Worm (Caenorhabditis elegans): ENCODE measurements around the gene tbc-6.

The tbc-6 gene

DNA sequence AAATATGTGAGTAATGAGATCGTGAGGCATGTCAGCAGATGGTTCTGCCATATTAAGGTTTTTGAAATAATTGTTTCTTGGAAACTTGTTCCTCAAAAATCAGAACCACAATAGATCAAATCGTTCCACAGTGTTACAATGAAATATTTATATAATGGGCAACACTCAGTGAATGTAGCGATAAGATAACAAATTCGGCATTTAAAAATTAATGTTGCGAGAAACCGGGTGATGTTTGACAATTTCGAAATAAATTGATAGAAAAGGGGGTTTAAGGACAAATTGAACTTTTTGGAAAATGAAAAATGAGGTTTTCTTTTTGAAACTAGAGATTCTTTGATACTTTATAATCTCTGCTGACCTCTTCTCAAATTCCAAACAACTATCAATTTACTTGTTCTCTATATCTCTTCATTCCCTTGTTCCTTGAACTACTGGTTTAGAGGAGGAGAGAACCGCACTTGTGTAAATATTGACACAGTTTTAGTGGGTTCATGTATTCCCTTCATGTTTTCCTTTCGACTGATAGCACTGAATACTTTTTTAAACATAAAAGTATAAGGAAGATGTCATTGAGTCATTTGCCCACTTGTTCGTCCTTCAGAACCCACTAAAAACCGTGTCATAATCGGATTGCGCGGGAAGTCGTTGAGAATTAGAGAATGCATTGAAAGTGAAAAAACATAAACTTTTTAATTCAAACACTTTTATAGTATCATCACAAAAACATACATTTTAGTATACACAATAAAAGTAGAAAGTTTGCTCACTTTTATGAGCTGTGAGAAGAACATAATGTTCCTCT lies 11.0 kb upstream of the tbc-6 start:
- TF ChIP-seq nhr-20 (tag; optimal IDR thresholded peaks at IDR 0.05) = peak; percentile 8
- no peak for TF ChIP-seq tlp-1 (tag; optimal IDR thresholded peaks at IDR 0.05)
- no peak for TF ChIP-seq irx-1 (tag; optimal IDR thresholded peaks at IDR 0.05)
- TF ChIP-seq nhr-85 (tag) = peak; percentile 79
- no peak for TF ChIP-seq mef-2 (tag; optimal IDR thresholded peaks at IDR 0.05)
- TF ChIP-seq lin-14 (GFP tag; optimal IDR thresholded peaks at IDR 0.05) = peak; percentile 31
- TF ChIP-seq nhr-237 (tag; optimal IDR thresholded peaks at IDR 0.05) = no peak
- TF ChIP-seq ceh-82 (tag; optimal IDR thresholded peaks at IDR 0.05) = no peak
- TF ChIP-seq ceh-8 (GFP tag; optimal IDR thresholded peaks at IDR 0.05) = no peak
- TF ChIP-seq mep-1 (tag; optimal IDR thresholded peaks at IDR 0.05) = no peak
- no peak for TF ChIP-seq efl-3 (GFP tag; optimal IDR thresholded peaks at IDR 0.05)
- no peak for TF ChIP-seq nhr-12 (tag; optimal IDR thresholded peaks at IDR 0.05)
- TF ChIP-seq fos-1 (tag; optimal IDR thresholded peaks at IDR 0.05) = no peak
- TF ChIP-seq ceh-63 (GFP tag; optimal IDR thresholded peaks at IDR 0.05) = no peak
- TF ChIP-seq elt-3 (tag; optimal IDR thresholded peaks at IDR 0.05) = peak in 2 of 6 experiments; percentile 4 to 65
- no peak for TF ChIP-seq fkh-4 (tag; optimal IDR thresholded peaks at IDR 0.05; ENCODE audit: borderline replicate concordance)
- no peak for TF ChIP-seq Y116A8C.19 (tag; optimal IDR thresholded peaks at IDR 0.05; ENCODE audit: borderline replicate concordance)
- no peak for TF ChIP-seq hlh-4 (tag; optimal IDR thresholded peaks at IDR 0.05)
- no peak for TF ChIP-seq skn-1 (tag; optimal IDR thresholded peaks at IDR 0.05)
- TF ChIP-seq jun-1 (tag; optimal IDR thresholded peaks at IDR 0.05) = no peak
- peak; percentile 37 to 92 for TF ChIP-seq egl-27 (tag; optimal IDR thresholded peaks at IDR 0.05)
- TF ChIP-seq lsy-2 (tag; optimal IDR thresholded peaks at IDR 0.05) = peak in 1 of 2 experiments; percentile 14
- TF ChIP-seq lin-35 (GFP tag; optimal IDR thresholded peaks at IDR 0.05) = peak in 1 of 2 experiments; percentile 27
- no peak for TF ChIP-seq C34B4.2 (tag; optimal IDR thresholded peaks at IDR 0.05)
- no peak for TF ChIP-seq zag-1 (tag; optimal IDR thresholded peaks at IDR 0.05)
- no peak for TF ChIP-seq isw-1 (GFP tag; IDR thresholded peaks at IDR 0.05)
- peak; percentile 62 for TF ChIP-seq elt-2 (tag; optimal IDR thresholded peaks at IDR 0.05)
- TF ChIP-seq dpl-1 (GFP tag; optimal IDR thresholded peaks at IDR 0.05) = no peak
- no peak for TF ChIP-seq nhr-71 (tag; optimal IDR thresholded peaks at IDR 0.05)
- TF ChIP-seq ceh-90 (tag; optimal IDR thresholded peaks at IDR 0.05) = no peak
- TF ChIP-seq unc-98 (GFP tag; IDR thresholded peaks at IDR 0.05) = no peak
- no peak for TF ChIP-seq nhr-90 (tag; optimal IDR thresholded peaks at IDR 0.05; ENCODE audit: poor library complexity)
- peak; percentile 89 for TF ChIP-seq blmp-1 (tag; optimal IDR thresholded peaks at IDR 0.05)

DNA sequence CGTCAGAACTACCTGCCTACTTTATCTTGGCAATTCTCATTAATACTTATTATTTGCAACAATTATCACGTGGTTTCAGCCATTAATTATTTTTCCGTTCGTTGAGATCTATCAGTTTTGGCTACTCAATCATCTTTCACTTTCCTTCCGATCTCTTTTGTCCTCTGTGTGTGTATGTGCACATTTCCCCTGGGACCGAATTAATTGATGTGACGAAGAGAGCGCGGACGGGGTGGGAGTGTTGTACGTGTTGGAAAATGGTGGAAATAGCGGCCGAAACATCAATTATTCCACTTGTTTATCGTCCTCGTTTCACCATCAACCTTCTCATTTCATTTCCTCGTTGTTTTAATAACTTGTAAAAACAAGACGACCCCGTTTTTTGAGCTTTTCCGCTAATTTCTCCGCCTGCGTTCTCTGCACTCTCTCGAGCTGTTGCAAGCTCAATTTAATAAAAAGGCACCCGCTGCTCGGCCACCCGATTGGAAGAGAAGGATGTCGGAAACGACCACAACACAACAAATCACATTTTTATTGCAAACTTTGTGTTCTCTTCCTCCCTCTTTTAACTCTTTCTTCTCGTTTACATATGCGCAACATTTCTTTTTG lies 9.6 kb upstream of the tbc-6 start:
- TF ChIP-seq dpl-1 (GFP tag; optimal IDR thresholded peaks at IDR 0.05) = no peak
- no peak for TF ChIP-seq F16B12.6 (tag; optimal IDR thresholded peaks at IDR 0.05)
- TF ChIP-seq lin-14 (GFP tag; optimal IDR thresholded peaks at IDR 0.05) = peak; percentile 87
- no peak for TF ChIP-seq nhr-28 (tag; optimal IDR thresholded peaks at IDR 0.05)
- no peak for TF ChIP-seq aly-2 (tag; optimal IDR thresholded peaks at IDR 0.05)
- TF ChIP-seq efl-3 (GFP tag; optimal IDR thresholded peaks at IDR 0.05) = no peak
- no peak for TF ChIP-seq nhr-47 (tag; optimal IDR thresholded peaks at IDR 0.05)
- no peak for TF ChIP-seq nhr-237 (tag; optimal IDR thresholded peaks at IDR 0.05)
- TF ChIP-seq grh-1 (GFP tag; IDR thresholded peaks at IDR 0.05) = no peak
- no peak for TF ChIP-seq aha-1 (tag; optimal IDR thresholded peaks at IDR 0.05)
- no peak for TF ChIP-seq swsn-7 (tag; optimal IDR thresholded peaks at IDR 0.05)
- no peak for TF ChIP-seq sup-37 (GFP tag; optimal IDR thresholded peaks at IDR 0.05)
- peak; percentile 41 for TF ChIP-seq vab-15 (tag; optimal IDR thresholded peaks at IDR 0.05)
- TF ChIP-seq pax-3 (tag; optimal IDR thresholded peaks at IDR 0.05) = no peak
- peak; percentile 72 to 84 for TF ChIP-seq egl-27 (tag; optimal IDR thresholded peaks at IDR 0.05)
- TF ChIP-seq nhr-84 (tag; optimal IDR thresholded peaks at IDR 0.05) = no peak
- TF ChIP-seq nhr-12 (tag; optimal IDR thresholded peaks at IDR 0.05) = no peak
- no peak for TF ChIP-seq lin-39 (tag; optimal IDR thresholded peaks at IDR 0.05)
- TF ChIP-seq zag-1 (tag; optimal IDR thresholded peaks at IDR 0.05) = no peak
- TF ChIP-seq ztf-11 (tag; optimal IDR thresholded peaks at IDR 0.05) = no peak
- no peak for TF ChIP-seq skn-1 (tag; optimal IDR thresholded peaks at IDR 0.05)
- peak; percentile 58 for TF ChIP-seq ceh-8 (GFP tag; optimal IDR thresholded peaks at IDR 0.05)
- peak; percentile 55; the same call in 1 of the 2 replicates for TF ChIP-seq mab-9 (GFP tag; IDR thresholded peaks at IDR 0.05)
- no peak for TF ChIP-seq nhr-76 (tag; optimal IDR thresholded peaks at IDR 0.05)
- peak; percentile 47 for TF ChIP-seq tbx-2 (tag; optimal IDR thresholded peaks at IDR 0.05)
- TF ChIP-seq unc-62 (GFP tag; optimal IDR thresholded peaks at IDR 0.05) = no peak

All from whole organism, L1 larva.